Worm (Caenorhabditis elegans) whole organism, L1 larva: ENCODE data around the gene cdc-37.

ENCODE experiments used
- aha-1 ChIP-seq: fragments of 150-350 bp; optimal IDR thresholded peaks from 2 replicates; lab custom pipeline; 2014; ENCODE audit warnings: missing biosample characterization, missing genetic modification characterization
- ama-1 ChIP-seq: fragments of 150-350 bp; optimal IDR thresholded peaks from 2 replicates; lab custom pipeline; 2014
- dpl-1 ChIP-seq, 3 experiments: fragments of 150-350 bp in 2 of 3; sonication (generic microtip) in 1 of 3; optimal IDR thresholded peaks; 2 replicates each; lab custom pipeline; 2014 to 2017; ENCODE audit warnings: missing biosample characterization in 3 of 3, missing genetic modification characterization in 3 of 3, missing genetic modification reagents in 3 of 3
- elt-3 ChIP-seq, 6 experiments: fragments of 150-350 bp in 1 of 6; sonication (generic microtip); optimal IDR thresholded peaks; 2 replicates each; lab custom pipeline; 2017 to 2018; ENCODE audit warnings: missing biosample characterization in 6 of 6, missing genetic modification characterization in 6 of 6, inconsistent platforms in 1 of 6
- fkh-8 ChIP-seq: sonication (generic microtip); optimal IDR thresholded peaks from 2 replicates; lab custom pipeline; 2016; ENCODE audit warnings: mild to moderate bottlenecking, missing genetic modification characterization, missing compliant biosample characterization
- lin-39 ChIP-seq: fragments of 150-350 bp; optimal IDR thresholded peaks from 2 replicates; lab custom pipeline; 2014; ENCODE audit warnings: missing biosample characterization, missing genetic modification reagents, missing genetic modification characterization
- nhr-11 ChIP-seq: fragments of 150-350 bp; optimal IDR thresholded peaks from 2 replicates; lab custom pipeline; 2014; ENCODE audit warnings: missing biosample characterization, missing genetic modification characterization
- nhr-47 ChIP-seq: sonication (generic microtip); optimal IDR thresholded peaks from 2 replicates; lab custom pipeline; 2016; ENCODE audit warnings: mild to moderate bottlenecking, missing genetic modification characterization, moderate library complexity, missing compliant biosample characterization
- pag-3 ChIP-seq: sonication (generic microtip); optimal IDR thresholded peaks from 2 replicates; lab custom pipeline; 2017; ENCODE audit warnings: missing genetic modification characterization, mild to moderate bottlenecking, missing compliant biosample characterization, antibody characterized with exemption, borderline replicate concordance; ENCODE audit not compliant: insufficient read depth
- snu-23 ChIP-seq: sonication (generic microtip); optimal IDR thresholded peaks from 2 replicates; lab custom pipeline; 2016; ENCODE audit warnings: missing genetic modification characterization, missing compliant biosample characterization
- unc-30 ChIP-seq: sonication (generic microtip); optimal IDR thresholded peaks from 2 replicates; lab custom pipeline; 2017; ENCODE audit warnings: missing biosample characterization, missing genetic modification characterization
- unc-98 ChIP-seq: fragments of 200-800 bp; sonication (Bioruptor generic); IDR thresholded peaks from 2 replicates; pipeline ENCODE4 v1.3.6; 2022; ENCODE audit warnings: missing genetic modification characterization, missing compliant biosample characterization
- zag-1 ChIP-seq: fragments of 150-350 bp; optimal IDR thresholded peaks from 2 replicates; lab custom pipeline; 2014; ENCODE audit warnings: missing biosample characterization, missing genetic modification characterization
- ztf-11 ChIP-seq, 2 experiments: sonication (generic microtip); optimal IDR thresholded peaks; 2 replicates each; lab custom pipeline; 2016 to 2017; ENCODE audit warnings: missing genetic modification characterization in 2 of 2, missing biosample characterization in 1 of 2, missing compliant biosample characterization in 1 of 2

DNA sequence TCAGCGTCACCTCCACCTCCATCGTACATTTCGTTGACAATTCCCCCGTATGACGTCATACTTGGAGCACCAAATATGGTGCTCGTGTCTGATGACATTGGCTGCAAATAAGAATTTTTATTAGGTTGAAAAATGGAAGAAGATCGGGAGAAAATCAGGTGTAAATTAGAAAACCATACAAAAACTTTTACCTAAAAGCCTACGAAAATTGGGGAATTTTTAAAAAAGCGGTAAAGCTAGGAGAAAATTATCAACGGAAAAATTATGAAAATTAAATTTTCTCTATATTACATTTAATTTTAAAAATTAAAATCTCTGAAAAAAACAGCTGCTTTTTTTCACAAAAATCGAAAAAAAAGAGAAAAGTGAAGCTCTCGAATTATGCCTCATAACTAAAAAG is 44.0 kb upstream of the cdc-37 start, which contains the start of gene T04B8.5:
- TF ChIP-seq ztf-11 (tag; optimal IDR thresholded peaks at IDR 0.05; lab: Kevin White, UChicago) (no peak), snu-23 (GFP tag; lab: Kevin White, UChicago) (no peak), ama-1 (lab: Kevin White, UChicago) (no peak), zag-1 (tag; lab: Kevin White, UChicago) (no peak), elt-3 (tag; optimal IDR thresholded peaks at IDR 0.05; lab: Kevin White, UChicago) (no peak), lin-39 (no peak), pag-3 (tag; lab: Kevin White, UChicago) (no peak), unc-30 (tag; lab: Kevin White, UChicago) (no peak), nhr-11 (tag; lab: Kevin White, UChicago) (no peak), unc-98 (no peak), dpl-1 (GFP tag; optimal IDR thresholded peaks at IDR 0.05; lab: Kevin White, UChicago) (no peak), nhr-47 (tag; lab: Kevin White, UChicago) (no peak), aha-1 (tag; lab: Kevin White, UChicago) (no peak), fkh-8 (tag; lab: Kevin White, UChicago) (no peak)
